Worm (Caenorhabditis elegans) whole organism, early embryonic: ENCODE data around the gene sec-10.

Experiments
- B0310.2 ChIP-seq: sonication (generic microtip); optimal IDR thresholded peaks from 2 replicates; lab custom pipeline; 2016; ENCODE audit warnings: mild to moderate bottlenecking, missing genetic modification characterization, missing compliant biosample characterization
- F13C5.2 ChIP-seq: sonication (generic microtip); optimal IDR thresholded peaks from 2 replicates; lab custom pipeline; 2017; ENCODE audit warnings: mild to moderate bottlenecking, missing genetic modification characterization, inconsistent platforms, missing compliant biosample characterization
- aly-1 ChIP-seq: sonication (generic microtip); optimal IDR thresholded peaks from 2 replicates; lab custom pipeline; 2016; ENCODE audit warnings: missing genetic modification characterization, missing compliant biosample characterization
- ama-1 ChIP-seq: fragments of 150-350 bp; optimal IDR thresholded peaks from 2 replicates; lab custom pipeline; 2014
- ceh-13 ChIP-seq: fragments of 200-800 bp; sonication (Bioruptor generic); optimal IDR thresholded peaks from 2 replicates; lab custom pipeline; 2018; ENCODE audit warnings: mild to moderate bottlenecking, missing genetic modification characterization, missing compliant biosample characterization
- ceh-36 ChIP-seq: sonication (generic microtip); optimal IDR thresholded peaks from 2 replicates; lab custom pipeline; 2016; ENCODE audit warnings: missing genetic modification characterization, inconsistent platforms, missing compliant biosample characterization
- ets-7 ChIP-seq: sonication (generic microtip); optimal IDR thresholded peaks from 2 replicates; lab custom pipeline; 2016; ENCODE audit warnings: missing genotype, missing genetic modification characterization, missing compliant biosample characterization
- flt-1 ChIP-seq: fragments of 200-800 bp; sonication (Bioruptor generic); IDR thresholded peaks from 2 replicates; pipeline ENCODE4 v1.3.6; 2022; ENCODE audit warnings: missing genetic modification characterization, missing compliant biosample characterization
- hnd-1 ChIP-seq: sonication (generic microtip); optimal IDR thresholded peaks from 2 replicates; lab custom pipeline; 2016; ENCODE audit warnings: missing genetic modification characterization, missing compliant biosample characterization
- scrt-1 ChIP-seq: fragments of 200-800 bp; sonication (Bioruptor generic); IDR thresholded peaks from 2 replicates; pipeline ENCODE4 v1.3.6; 2022; ENCODE audit warnings: missing genetic modification characterization, missing compliant biosample characterization
- sea-1 ChIP-seq: fragments of 200-800 bp; sonication (Bioruptor generic); conservative IDR thresholded peaks from 2 replicates; pipeline ENCODE4 v1.3.6; 2022; ENCODE audit warnings: missing genetic modification characterization, missing compliant biosample characterization
- tbx-11 ChIP-seq: fragments of 200-800 bp; sonication (Bioruptor generic); IDR thresholded peaks from 2 replicates; pipeline ENCODE4 v1.3.6; 2022; ENCODE audit warnings: missing genetic modification characterization, missing compliant biosample characterization
- tbx-37 ChIP-seq: fragments of 200-800 bp; sonication (Bioruptor generic); conservative IDR thresholded peaks from 2 replicates; pipeline ENCODE4 v1.3.6; 2022; ENCODE audit warnings: missing genetic modification reagents, missing genetic modification characterization, missing compliant biosample characterization
- tra-4 ChIP-seq: sonication (generic microtip); optimal IDR thresholded peaks from 2 replicates; lab custom pipeline; 2017; ENCODE audit warnings: missing genetic modification characterization, missing compliant biosample characterization

ce11 chrIV:7817852-7818251, 35.6 kb upstream of the sec-10 start, which contains the start of gene ric-3:
- TF ChIP-seq ama-1 (lab: Kevin White, UChicago) (no peak), aly-1 (no peak), ceh-36 (tag; lab: Kevin White, UChicago) (no peak), ets-7 (tag; lab: Kevin White, UChicago) (no peak), flt-1 (GFP tag; lab: Robert Waterston, UW) (no peak), scrt-1 (GFP tag; lab: Robert Waterston, UW) (no peak), B0310.2 (tag; lab: Kevin White, UChicago) (no peak), F13C5.2 (tag; lab: Kevin White, UChicago) (no peak), tbx-11 (no peak), sea-1 (GFP tag; lab: Robert Waterston, UW) (no peak), tbx-37 (no peak), tra-4 (tag; lab: Kevin White, UChicago) (no peak), hnd-1 (no peak), ceh-13 (GFP tag; lab: Kevin White, UChicago) (no peak)
